Fruit fly (Drosophila melanogaster) whole organism, wandering third instar larva: Measurements from ENCODE around the gene CG10096.

Source experiments
- Abd-B ChIP-seq: fragments of >200 bp; optimal IDR thresholded peaks from 2 replicates; lab custom pipeline; 2017; ENCODE audit warnings: missing biosample characterization, missing genetic modification characterization
- CG9705 ChIP-seq: fragments of 200-800 bp; sonication (Bioruptor generic); optimal IDR thresholded peaks from 2 replicates; lab custom pipeline; 2018; ENCODE audit warnings: missing biosample characterization, mild to moderate bottlenecking, missing genetic modification characterization
- CrebA ChIP-seq: fragments of 200-800 bp; sonication (Bioruptor generic); optimal IDR thresholded peaks from 2 replicates; lab custom pipeline; 2016; ENCODE audit warnings: missing biosample characterization, mild to moderate bottlenecking, missing genetic modification characterization, borderline replicate concordance
- Dif ChIP-seq: fragments of 200-275, 200-300 bp; sonication (Bioruptor generic); optimal IDR thresholded peaks from 2 replicates; lab custom pipeline; 2018; ENCODE audit warnings: missing biosample characterization, missing genetic modification characterization; ENCODE audit not compliant: partially characterized antibody
- Hnf4 ChIP-seq: fragments of 200-800 bp; sonication (Bioruptor generic); optimal IDR thresholded peaks from 2 replicates; lab custom pipeline; 2016; ENCODE audit warnings: missing biosample characterization, mild to moderate bottlenecking, missing genetic modification characterization
- Hr78 ChIP-seq: fragments of >200 bp; optimal IDR thresholded peaks from 2 replicates; lab custom pipeline; 2017; ENCODE audit warnings: missing biosample characterization, missing genetic modification characterization
- Hr83 ChIP-seq: fragments of 200-300 bp; sonication (Bioruptor generic); optimal IDR thresholded peaks from 2 replicates; lab custom pipeline; 2016; ENCODE audit warnings: missing biosample characterization, mild to moderate bottlenecking, missing genetic modification characterization, moderate library complexity; ENCODE audit not compliant: poor library complexity, severe bottlenecking
- Jra ChIP-seq: sonication (Bioruptor generic); optimal IDR thresholded peaks from 2 replicates; lab custom pipeline; 2016; ENCODE audit warnings: missing biosample characterization, missing genetic modification characterization
- Mio ChIP-seq: sonication (Bioruptor generic); optimal IDR thresholded peaks from 2 replicates; lab custom pipeline; 2016; ENCODE audit warnings: missing biosample characterization, missing genetic modification characterization
- Myc ChIP-seq: fragments of >200 bp; optimal IDR thresholded peaks from 2 replicates; lab custom pipeline; 2017
- N ChIP-seq: fragments of >200 bp; optimal IDR thresholded peaks from 2 replicates; lab custom pipeline; 2018; ENCODE audit warnings: missing biosample characterization, missing external identifiers, missing genetic modification characterization
- OdsH ChIP-seq: fragments of 200-800 bp; sonication (Bioruptor generic); optimal IDR thresholded peaks from 2 replicates; lab custom pipeline; 2016; ENCODE audit warnings: missing biosample characterization, mild to moderate bottlenecking, missing genetic modification characterization
- Rel ChIP-seq, 2 experiments: fragments of 200-800 bp; sonication (Bioruptor generic) in 1 of 2; optimal IDR thresholded peaks; 2 replicates in 1 of 2; 3 replicates in 1 of 2; lab custom pipeline; 2016 to 2019; ENCODE audit warnings: mild to moderate bottlenecking in 2 of 2, missing biosample characterization in 2 of 2, missing genetic modification characterization in 2 of 2, moderate library complexity in 1 of 2
- Sp1 ChIP-seq: fragments of 200-800 bp; sonication (Bioruptor generic); optimal IDR thresholded peaks from 3 replicates; lab custom pipeline; 2019; ENCODE audit warnings: missing biosample characterization, mild to moderate bottlenecking, missing genetic modification characterization, moderate library complexity
- Vsx2 ChIP-seq: fragments of 200-300, 225-300 bp; sonication (Bioruptor generic); optimal IDR thresholded peaks from 2 replicates; lab custom pipeline; 2018; ENCODE audit warnings: missing biosample characterization, missing genetic modification characterization; ENCODE audit not compliant: partially characterized antibody
- br ChIP-seq: fragments of 200-800 bp; sonication (Bioruptor generic); optimal IDR thresholded peaks from 2 replicates; lab custom pipeline; 2016; ENCODE audit warnings: missing biosample characterization, missing genetic modification characterization
- brk ChIP-seq: fragments of 200-800 bp; sonication (Bioruptor generic); optimal IDR thresholded peaks from 2 replicates; lab custom pipeline; 2016; ENCODE audit warnings: missing biosample characterization, mild to moderate bottlenecking, missing genetic modification characterization
- dl ChIP-seq, 2 experiments: fragments of 175-275, 200-275 bp in 1 of 2; fragments of 200-275 bp in 1 of 2; sonication (Bioruptor generic); optimal IDR thresholded peaks; lab custom pipeline; 2018; ENCODE audit warnings: mild to moderate bottlenecking in 2 of 2, missing biosample characterization in 2 of 2, missing genetic modification characterization in 2 of 2, moderate library complexity in 2 of 2; ENCODE audit not compliant: partially characterized antibody in 2 of 2, insufficient read depth in 1 of 2
- dmrt93B ChIP-seq: fragments of 200-800 bp; sonication (Bioruptor generic); optimal IDR thresholded peaks from 2 replicates; lab custom pipeline; 2018; ENCODE audit warnings: missing biosample characterization, mild to moderate bottlenecking, missing genetic modification characterization
- dsf ChIP-seq: sonication (Bioruptor generic); optimal IDR thresholded peaks from 2 replicates; lab custom pipeline; 2016; ENCODE audit warnings: missing biosample characterization, missing genetic modification characterization, borderline replicate concordance
- ey ChIP-seq: fragments of 200-800 bp; sonication (Bioruptor generic); optimal IDR thresholded peaks from 2 replicates; lab custom pipeline; 2016; ENCODE audit warnings: missing biosample characterization, missing genetic modification characterization
- foxo ChIP-seq, 2 experiments: fragments of 200-800 bp; sonication (Bioruptor generic); optimal IDR thresholded peaks; 2 replicates in 1 of 2; 3 replicates in 1 of 2; lab custom pipeline; 2016 to 2017; ENCODE audit warnings: missing biosample characterization in 2 of 2, missing genetic modification characterization in 2 of 2
- fru ChIP-seq: fragments of 200-800 bp; sonication (Bioruptor generic); optimal IDR thresholded peaks from 3 replicates; lab custom pipeline; 2016; ENCODE audit warnings: missing biosample characterization, mild to moderate bottlenecking, missing genetic modification characterization
- h ChIP-seq: fragments of 200-800 bp; sonication (Bioruptor generic); optimal IDR thresholded peaks from 3 replicates; lab custom pipeline; 2016; ENCODE audit warnings: missing biosample characterization, mild to moderate bottlenecking, missing genetic modification characterization
- jim ChIP-seq: fragments of 175-275, 200-325 bp; sonication (Bioruptor generic); optimal IDR thresholded peaks from 2 replicates; lab custom pipeline; 2016; ENCODE audit warnings: missing biosample characterization, mild to moderate bottlenecking, missing genetic modification characterization
- pan ChIP-seq: fragments of >200 bp; optimal IDR thresholded peaks from 2 replicates; lab custom pipeline; 2017
- rgr ChIP-seq: fragments of 200-800 bp; sonication (Bioruptor generic); optimal IDR thresholded peaks from 3 replicates; lab custom pipeline; 2016; ENCODE audit warnings: missing biosample characterization, mild to moderate bottlenecking, missing genetic modification characterization
- sage ChIP-seq: fragments of 200-800 bp; sonication (Bioruptor generic); optimal IDR thresholded peaks from 2 replicates; lab custom pipeline; 2016; ENCODE audit warnings: missing biosample characterization, mild to moderate bottlenecking, missing genetic modification characterization
- tai ChIP-seq: sonication (Bioruptor generic); optimal IDR thresholded peaks from 2 replicates; lab custom pipeline; 2016; ENCODE audit warnings: missing biosample characterization, missing genetic modification characterization
- usp ChIP-seq: fragments of >200 bp; optimal IDR thresholded peaks from 2 replicates; lab custom pipeline; 2017; ENCODE audit warnings: missing biosample characterization, missing genetic modification characterization

Gene CG10096

dm6 chr3R:12365887-12366286 is 29.9 kb downstream of the CG10096 start:
- no peak for TF ChIP-seq dl (GFP tag; optimal IDR thresholded peaks at IDR 0.05; lab: Kevin White, UChicago; ENCODE audit: insufficient read depth in 1 of 2, partially characterized antibody in 2 of 2)
- TF ChIP-seq tai = no peak
- no peak for TF ChIP-seq br (GFP tag; lab: Kevin White, UChicago)
- no peak for TF ChIP-seq CG9705 (GFP tag; lab: Kevin White, UChicago)
- TF ChIP-seq Mio = no peak
- TF ChIP-seq Sp1 = no peak
- no peak for TF ChIP-seq dsf (GFP tag; lab: Kevin White, UChicago)
- no peak for TF ChIP-seq fru (GFP tag; lab: Kevin White, UChicago)
- no peak for TF ChIP-seq usp
- no peak for TF ChIP-seq N (GFP tag; lab: Kevin White, UChicago)
- no peak for TF ChIP-seq Vsx2 (GFP tag; lab: Kevin White, UChicago)
- TF ChIP-seq OdsH = no peak
- TF ChIP-seq jim (GFP tag; lab: Kevin White, UChicago) = no peak
- no peak for TF ChIP-seq Abd-B (GFP tag; lab: Kevin White, UChicago)
- TF ChIP-seq CrebA (GFP tag; lab: Kevin White, UChicago) = no peak
- TF ChIP-seq pan = no peak
- no peak for TF ChIP-seq sage (GFP tag; lab: Kevin White, UChicago)

dm6 chr3R:12365264-12365840 is 30.4 kb downstream of the CG10096 start, which contains the start of gene GstD10:
Gene GstD10 (minus strand): TSS chr3R:12365735.
- TF ChIP-seq usp = no peak
- no peak for TF ChIP-seq Jra
- TF ChIP-seq pan = no peak
- TF ChIP-seq OdsH = no peak
- no peak for TF ChIP-seq Hr83 (GFP tag; lab: Kevin White, UChicago)
- no peak for TF ChIP-seq dsf (GFP tag; lab: Kevin White, UChicago)
- no peak for TF ChIP-seq rgr (GFP tag; lab: Kevin White, UChicago)
- no peak for TF ChIP-seq Hnf4
- no peak for TF ChIP-seq Abd-B (GFP tag; lab: Kevin White, UChicago)
- no peak for TF ChIP-seq foxo (GFP tag; optimal IDR thresholded peaks at IDR 0.05; lab: Kevin White, UChicago)
- no peak for TF ChIP-seq Mio

- TF ChIP-seq Dif (GFP tag; lab: Kevin White, UChicago) (no peak), rgr (GFP tag; lab: Kevin White, UChicago) (no peak), usp (no peak), Jra (no peak), N (GFP tag; lab: Kevin White, UChicago) (no peak), tai (no peak), brk (GFP tag; lab: Kevin White, UChicago) (no peak), br (GFP tag; lab: Kevin White, UChicago) (no peak), sage (GFP tag; lab: Kevin White, UChicago) (no peak)
Measured at dm6 chr3R:12364580-12364979, 31.2 kb downstream of the CG10096 start, which contains the start of gene Tim17a1. Gene Tim17a1 (minus strand): TSS chr3R:12364680.

- TF ChIP-seq CrebA (GFP tag; lab: Kevin White, UChicago) = no peak
- no peak for TF ChIP-seq fru (GFP tag; lab: Kevin White, UChicago)
- no peak for TF ChIP-seq tai
- TF ChIP-seq rgr (GFP tag; lab: Kevin White, UChicago) = no peak
- no peak for TF ChIP-seq ey (GFP tag; lab: Kevin White, UChicago)
- no peak for TF ChIP-seq Myc (lab: Kevin White, UChicago)
- TF ChIP-seq Hr78 (GFP tag; lab: Kevin White, UChicago) = no peak
- no peak for TF ChIP-seq Rel (GFP tag; optimal IDR thresholded peaks at IDR 0.05; lab: Kevin White, UChicago)
- TF ChIP-seq Rel (tag; optimal IDR thresholded peaks at IDR 0.05; lab: Kevin White, UChicago) = peak; percentile 3
- TF ChIP-seq, all 38 proteins: peak for 1
Measured at dm6 chr3R:12363544-12363943, 32.2 kb downstream of the CG10096 start.

- TF ChIP-seq Hnf4 (no peak), dmrt93B (GFP tag; lab: Kevin White, UChicago) (no peak), h (GFP tag; lab: Kevin White, UChicago) (no peak), usp (no peak)
Measured at dm6 chr3R:12361962-12362497, 33.8 kb downstream of the CG10096 start.
